Fruit fly (Drosophila melanogaster) whole organism, adult: ENCODE measurements around the gene CG8852.

Experiments
- CG5204 ChIP-seq: fragments of 200-800 bp; sonication (Bioruptor generic); optimal IDR thresholded peaks from 2 replicates; lab custom pipeline; 2016; ENCODE audit warnings: missing biosample characterization, missing genetic modification characterization
- Crg-1 ChIP-seq: fragments of 200-800 bp; sonication (Bioruptor generic); optimal IDR thresholded peaks from 2 replicates; lab custom pipeline; 2016; ENCODE audit warnings: missing biosample characterization, missing genetic modification characterization
- Mnt ChIP-seq: fragments of 200-800 bp; sonication (Bioruptor generic); optimal IDR thresholded peaks from 2 replicates; lab custom pipeline; 2016; ENCODE audit warnings: missing biosample characterization, mild to moderate bottlenecking, missing genetic modification characterization
- bab1 ChIP-seq: fragments of 200-800 bp; sonication (Bioruptor generic); optimal IDR thresholded peaks from 3 replicates; lab custom pipeline; 2019; ENCODE audit warnings: missing biosample characterization, mild to moderate bottlenecking, missing genetic modification characterization, moderate library complexity
- kay ChIP-seq: fragments of 200-800 bp; sonication (Bioruptor generic); peaks from one replicate; lab custom pipeline; 2016; ENCODE audit warnings: missing biosample characterization, missing genetic modification characterization, borderline replicate concordance

DNA sequence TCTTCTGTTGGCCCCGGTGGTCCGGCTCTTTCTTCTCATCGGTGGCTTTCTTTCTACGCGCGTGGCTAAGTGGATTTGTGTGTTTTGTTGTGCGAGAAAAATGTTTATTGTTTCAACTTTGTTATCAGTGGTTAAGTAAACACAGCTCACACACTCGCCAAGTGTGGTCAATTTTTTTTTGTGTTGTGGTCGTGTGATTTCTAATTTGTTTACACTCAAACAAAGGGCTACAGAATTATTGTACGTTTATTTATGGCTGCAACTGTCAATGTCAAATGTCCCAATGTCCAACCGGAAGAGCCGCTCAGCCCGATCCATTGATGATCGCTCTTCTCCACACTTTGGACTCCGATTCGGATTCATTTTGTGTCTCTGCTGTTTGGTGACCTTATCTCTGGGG is 45.6 kb downstream of the CG8852 start:
- TF ChIP-seq Mnt (no peak), kay (GFP tag; lab: Kevin White, UChicago) (no peak), CG5204 (GFP tag; lab: Kevin White, UChicago) (no peak), bab1 (no peak), Crg-1 (GFP tag; lab: Kevin White, UChicago) (no peak)
